Fruit fly (Drosophila melanogaster) S2 (cell line): ENCODE results near the gene CG6254.

Experiments used
- CG8478 ChIP-seq: fragments of >200 bp; optimal IDR thresholded peaks from 2 replicates; lab custom pipeline; 2018
- CTCF ChIP-seq, 2 experiments: fragments of >200 bp; optimal IDR thresholded peaks; 2 replicates each; lab custom pipeline; 2018

The CG6254 gene

DNA sequence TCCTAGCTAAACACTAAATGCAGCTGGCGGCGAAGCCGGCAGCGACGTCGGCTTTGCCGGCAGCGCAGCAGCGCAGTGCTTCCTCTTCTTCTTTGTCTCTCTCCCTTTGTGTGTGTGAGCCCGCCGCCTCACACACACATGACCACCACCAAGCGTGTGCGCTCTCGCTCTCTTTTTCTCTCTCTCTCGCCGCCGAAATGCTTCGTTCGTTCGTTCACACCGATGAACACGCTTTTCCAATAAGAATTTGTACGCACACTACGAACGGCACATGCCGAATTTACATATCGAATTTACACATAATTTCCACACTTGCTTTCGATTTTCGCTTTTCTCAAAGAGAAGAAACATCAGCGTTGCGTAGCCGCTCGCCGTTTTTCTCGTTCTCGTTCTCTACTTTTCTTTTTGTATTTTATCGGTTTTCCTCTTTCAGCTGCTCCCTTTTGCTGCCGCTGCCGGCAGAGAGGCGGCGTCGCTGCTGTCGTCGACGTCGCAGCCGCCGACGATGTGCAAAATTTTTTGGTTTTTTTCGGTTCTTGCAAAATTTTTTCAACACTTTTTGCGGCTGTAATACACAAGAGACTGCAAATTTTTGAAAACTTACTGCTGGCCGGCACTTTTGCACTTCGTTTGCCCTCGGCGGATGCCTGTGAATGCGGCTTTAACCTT, 51.8 kb downstream of the CG6254 start:
- TF ChIP-seq CG8478 (lab: Kevin White, UChicago) (no peak), CTCF (optimal IDR thresholded peaks at IDR 0.05; lab: Kevin White, UChicago) (no peak)
